Fruit fly (Drosophila melanogaster): ENCODE results near the gene ppan.

The ppan gene

dm6 chr3R:21140458-21140857, 24.4 kb downstream of the ppan start, which contains the start of gene SNF4Agamma (continued):
- TF ChIP-seq CG15073 (GFP tag; optimal IDR thresholded peaks at IDR 0.05) (no peak), CG2202 (tag; optimal IDR thresholded peaks at IDR 0.05) (no peak), CG17186 (GFP tag; optimal IDR thresholded peaks at IDR 0.05) (no peak), CG32767 (GFP tag; IDR thresholded peaks at IDR 0.05) (no peak), CG15011 (GFP tag; optimal IDR thresholded peaks at IDR 0.05) (no peak), dpn (GFP tag; optimal IDR thresholded peaks at IDR 0.05) (peak in 1 of 2 experiments; percentile 27), Dref (GFP tag; IDR thresholded peaks at IDR 0.05) (peak; percentile 63), CG12219 (GFP tag; optimal IDR thresholded peaks at IDR 0.05) (no peak), CG17612 (GFP tag; IDR thresholded peaks at IDR 0.05) (no peak), CG5180 (GFP tag; optimal IDR thresholded peaks at IDR 0.05) (no peak), inv (GFP tag; IDR thresholded peaks at IDR 0.05; ENCODE audit: partially characterized antibody) (peak; percentile 68), D19B (GFP tag; optimal IDR thresholded peaks at IDR 0.05) (no peak), CG42726 (GFP tag; IDR thresholded peaks at IDR 0.05; ENCODE audit: partially characterized antibody) (no peak), Max (GFP tag; optimal IDR thresholded peaks at IDR 0.05) (no peak), Ptx1 (GFP tag; IDR thresholded peaks at IDR 0.05) (0 out of 2 replicates have a peak, but pooled peaks have one; percentile 38), CG6791 (GFP tag; IDR thresholded peaks at IDR 0.05; ENCODE audit: partially characterized antibody) (peak; percentile 74; the same call in 2 of the 3 replicates), knrl (GFP tag; IDR thresholded peaks at IDR 0.05; ENCODE audit: partially characterized antibody) (peak; percentile 77), luna (GFP tag; optimal IDR thresholded peaks at IDR 0.05) (no peak), CG13287 (GFP tag; IDR thresholded peaks at IDR 0.05; ENCODE audit: partially characterized antibody) (peak; percentile 86), CG17361 (GFP tag; IDR thresholded peaks at IDR 0.05) (peak; percentile 51; the same call in 2 of the 3 replicates), CG2199 (GFP tag; IDR thresholded peaks at IDR 0.05) (no peak), dimm (GFP tag; IDR thresholded peaks at IDR 0.05) (no peak), Ets97D (GFP tag; optimal IDR thresholded peaks at IDR 0.05) (peak; percentile 54), stc (GFP tag; IDR thresholded peaks at IDR 0.05) (no peak), CG12769 (tag; optimal IDR thresholded peaks at IDR 0.05) (no peak), Lhr (GFP tag; optimal IDR thresholded peaks at IDR 0.05) (peak; percentile 45), CG8359 (GFP tag; optimal IDR thresholded peaks at IDR 0.05; ENCODE audit: borderline replicate concordance) (no peak), CG30403 (GFP tag; optimal IDR thresholded peaks at IDR 0.05) (peak; percentile 62), shn (GFP tag; optimal IDR thresholded peaks at IDR 0.05) (no peak), dati (GFP tag; IDR thresholded peaks at IDR 0.05) (no peak), CG13894 (tag; optimal IDR thresholded peaks at IDR 0.05) (no peak), zf30C (GFP tag; optimal IDR thresholded peaks at IDR 0.05) (no peak), Drgx (GFP tag; IDR thresholded peaks at IDR 0.05) (no peak), CG1603 (tag; optimal IDR thresholded peaks at IDR 0.05) (peak; percentile 1), CG6813 (GFP tag; optimal IDR thresholded peaks at IDR 0.05) (no peak), croc (GFP tag; conservative IDR thresholded peaks at IDR 0.05) (0 out of 3 replicates have a peak, but pooled peaks have one; percentile 19), CoRest (tag; optimal IDR thresholded peaks at IDR 0.05) (peak; percentile 56), CG12942 (GFP tag; optimal IDR thresholded peaks at IDR 0.05) (no peak), nmo (GFP tag; optimal IDR thresholded peaks at IDR 0.05) (peak; percentile 49), Atf6 (GFP tag; IDR thresholded peaks at IDR 0.05) (peak; percentile 41; the same call in 1 of the 2 replicates), CG10654 (GFP tag; optimal IDR thresholded peaks at IDR 0.05) (peak; percentile 22), pho (GFP tag; optimal IDR thresholded peaks at IDR 0.05) (no peak), CG31224 (GFP tag; IDR thresholded peaks at IDR 0.05) (0 out of 2 replicates have a peak, but pooled peaks have one; percentile 5), pita (GFP tag; optimal IDR thresholded peaks at IDR 0.05) (no peak)
